Fruit fly (Drosophila melanogaster): Measurements from ENCODE around the gene Sfp24Bd.

Gene Sfp24Bd

dm6 chr2L:3647521-3648172 is 21.3 kb downstream of the Sfp24Bd start (continued):
- TF ChIP-seq CG7963 (GFP tag; IDR thresholded peaks at IDR 0.05; ENCODE audit: partially characterized antibody) = no peak
- TF ChIP-seq CG8290 (GFP tag; optimal IDR thresholded peaks at IDR 0.05) = no peak
- no peak for TF ChIP-seq CG8290 (tag; optimal IDR thresholded peaks at IDR 0.05)
- TF ChIP-seq sna (GFP tag; IDR thresholded peaks at IDR 0.05; ENCODE audit: partially characterized antibody) = no peak
- TF ChIP-seq NfI (GFP tag; optimal IDR thresholded peaks at IDR 0.05) = no peak
- peak; percentile 54 for TF ChIP-seq Asciz (GFP tag; optimal IDR thresholded peaks at IDR 0.05)
- no peak for TF ChIP-seq CG10565 (GFP tag; optimal IDR thresholded peaks at IDR 0.05)
- TF ChIP-seq CG10267 (tag; optimal IDR thresholded peaks at IDR 0.05) = no peak
- 0 out of 2 replicates have a peak, but pooled peaks have one; percentile 26 for TF ChIP-seq CG14441 (GFP tag; IDR thresholded peaks at IDR 0.05)
- no peak for TF ChIP-seq CG34224 (GFP tag; IDR thresholded peaks at IDR 0.05; ENCODE audit: partially characterized antibody)
- TF ChIP-seq B-H2 (GFP tag; optimal IDR thresholded peaks at IDR 0.05) = no peak
- TF ChIP-seq CG10654 (GFP tag; optimal IDR thresholded peaks at IDR 0.05) = no peak
- no peak for TF ChIP-seq slou (GFP tag; optimal IDR thresholded peaks at IDR 0.05)
- TF ChIP-seq MBD-R2 (GFP tag; IDR thresholded peaks at IDR 0.05) = no peak
- TF ChIP-seq grn (GFP tag; optimal IDR thresholded peaks at IDR 0.05) = no peak
- no peak for TF ChIP-seq cg (GFP tag; optimal IDR thresholded peaks at IDR 0.05)
- TF ChIP-seq CG15011 (GFP tag; optimal IDR thresholded peaks at IDR 0.05) = no peak
- no peak for TF ChIP-seq Adf1 (GFP tag; IDR thresholded peaks at IDR 0.05)
- peak; percentile 56 for TF ChIP-seq CG3407 (GFP tag; optimal IDR thresholded peaks at IDR 0.05)
- no peak for TF ChIP-seq ab (GFP tag; optimal IDR thresholded peaks at IDR 0.05)
- TF ChIP-seq TFAM (GFP tag; optimal IDR thresholded peaks at IDR 0.05) = no peak
- no peak for TF ChIP-seq CG10321 (GFP tag; IDR thresholded peaks at IDR 0.05)
- no peak for TF ChIP-seq CG6254 (GFP tag; optimal IDR thresholded peaks at IDR 0.05)
- no peak for TF ChIP-seq ems (GFP tag; optimal IDR thresholded peaks at IDR 0.05)
- TF ChIP-seq CG9727 (GFP tag; optimal IDR thresholded peaks at IDR 0.05) = peak; percentile 10
- no peak for TF ChIP-seq CG18599 (GFP tag; optimal IDR thresholded peaks at IDR 0.05)
- no peak for TF ChIP-seq CG3281 (GFP tag; optimal IDR thresholded peaks at IDR 0.05)
- TF ChIP-seq Bgb (GFP tag; IDR thresholded peaks at IDR 0.05; ENCODE audit: partially characterized antibody) = no peak
- no peak for TF ChIP-seq Lpt (GFP tag; optimal IDR thresholded peaks at IDR 0.05)
- TF ChIP-seq CG11398 (GFP tag; optimal IDR thresholded peaks at IDR 0.05) = no peak
- no peak for TF ChIP-seq Fer2 (tag; optimal IDR thresholded peaks at IDR 0.05)
- no peak for TF ChIP-seq eve (GFP tag; optimal IDR thresholded peaks at IDR 0.05)
- 0 out of 3 replicates have a peak, but pooled peaks have one; percentile 39 for TF ChIP-seq ci (GFP tag; IDR thresholded peaks at IDR 0.05)
- no peak for TF ChIP-seq yki (optimal IDR thresholded peaks at IDR 0.05)
- no peak for TF ChIP-seq aop (GFP tag; IDR thresholded peaks at IDR 0.05)
- TF ChIP-seq CG9215 (GFP tag; IDR thresholded peaks at IDR 0.05) = no peak
- no peak for TF ChIP-seq ranshi (GFP tag; IDR thresholded peaks at IDR 0.05)
- no peak for TF ChIP-seq Rx (GFP tag; IDR thresholded peaks at IDR 0.05)
- peak; percentile 29 for TF ChIP-seq wek (GFP tag; optimal IDR thresholded peaks at IDR 0.05)
- TF ChIP-seq Jarid2 (GFP tag; optimal IDR thresholded peaks at IDR 0.05) = no peak
- TF ChIP-seq Mad (GFP tag; optimal IDR thresholded peaks at IDR 0.05) = no peak
- no peak for TF ChIP-seq CG8765 (GFP tag; IDR thresholded peaks at IDR 0.05)
- TF ChIP-seq CG13424 (tag; optimal IDR thresholded peaks at IDR 0.05) = no peak
- TF ChIP-seq CG12236 (GFP tag; optimal IDR thresholded peaks at IDR 0.05) = no peak
- no peak for TF ChIP-seq Atf-2 (GFP tag; optimal IDR thresholded peaks at IDR 0.05)
- 0 out of 2 replicates have a peak, but pooled peaks have one; percentile 34 for TF ChIP-seq CG32767 (GFP tag; IDR thresholded peaks at IDR 0.05)
- no peak for TF ChIP-seq Dek (tag; optimal IDR thresholded peaks at IDR 0.05)
- TF ChIP-seq chn (GFP tag; optimal IDR thresholded peaks at IDR 0.05) = no peak
- TF ChIP-seq CG33557 (GFP tag; optimal IDR thresholded peaks at IDR 0.05) = peak; percentile 33
- peak; percentile 20 for TF ChIP-seq CG2875 (GFP tag; optimal IDR thresholded peaks at IDR 0.05)
- TF ChIP-seq pros (GFP tag; optimal IDR thresholded peaks at IDR 0.05) = no peak
